Fruit fly (Drosophila melanogaster) whole organism, adult: Measurements from ENCODE around the gene CG11658.

Experiments
- CG5204 ChIP-seq: fragments of 200-800 bp; sonication (Bioruptor generic); optimal IDR thresholded peaks from 2 replicates; lab custom pipeline; 2016; ENCODE audit warnings: missing biosample characterization, missing genetic modification characterization
- CG7101 ChIP-seq: fragments of 200-800 bp; sonication (Bioruptor generic); optimal IDR thresholded peaks from 2 replicates; lab custom pipeline; 2018; ENCODE audit warnings: missing biosample characterization, mild to moderate bottlenecking, missing genetic modification characterization, moderate library complexity
- cic ChIP-seq: fragments of 200-800 bp; sonication (Bioruptor generic); optimal IDR thresholded peaks from 2 replicates; lab custom pipeline; 2017; ENCODE audit warnings: missing biosample characterization, mild to moderate bottlenecking, missing genetic modification characterization, moderate library complexity
- kay ChIP-seq: fragments of 200-800 bp; sonication (Bioruptor generic); peaks from one replicate; lab custom pipeline; 2016; ENCODE audit warnings: missing biosample characterization, missing genetic modification characterization, borderline replicate concordance

DNA sequence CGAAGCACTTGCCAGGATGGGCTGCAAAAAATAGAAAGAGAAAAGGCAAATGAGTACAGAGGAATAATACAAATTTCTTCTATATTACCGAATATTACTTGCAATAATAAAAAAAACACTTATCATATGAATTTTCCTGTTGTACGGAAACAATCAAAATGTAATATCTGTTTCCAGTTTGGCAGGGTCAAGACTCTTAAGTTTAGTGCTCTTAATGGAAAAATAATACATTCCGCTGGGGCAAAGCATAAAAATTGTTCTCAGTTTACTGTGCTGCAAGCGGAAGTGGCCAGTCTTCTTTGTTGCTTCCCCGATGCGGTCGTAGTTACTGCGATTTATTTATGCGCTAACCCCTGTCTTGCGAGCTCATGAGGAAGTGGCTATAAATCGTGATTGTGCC is 4.5 kb upstream of the CG11658 start:
- TF ChIP-seq CG5204 (GFP tag; lab: Kevin White, UChicago) (no peak), CG7101 (tag; lab: Kevin White, UChicago) (no peak), kay (GFP tag; lab: Kevin White, UChicago) (no peak), cic (GFP tag; lab: Kevin White, UChicago) (no peak)
